Fruit fly (Drosophila melanogaster) whole organism, embryonic: Measurements from ENCODE around the gene CG46317.
A peak's percentile ranks its signal among the peaks of the same experiment; 100 is the strongest.

Source experiments
- BEAF-32 ChIP-seq: fragments of 200-800 bp; sonication (Bioruptor generic); optimal IDR thresholded peaks from 3 replicates; lab custom pipeline; 2017; ENCODE audit warnings: missing biosample characterization, missing genetic modification characterization, mild to moderate bottlenecking, moderate library complexity, missing genetic modification reagents
- Bdp1 ChIP-seq: fragments of 200-800 bp; sonication (Bioruptor generic); optimal IDR thresholded peaks from 3 replicates; lab custom pipeline; 2016; ENCODE audit warnings: missing biosample characterization, missing genetic modification characterization
- CG11456 ChIP-seq: fragments of 200-800 bp; sonication (Bioruptor generic); IDR thresholded peaks from 3 replicates; pipeline ENCODE4 v1.3.6; 2022; ENCODE audit warnings: missing biosample characterization, missing genetic modification characterization
- CG1233 ChIP-seq: fragments of 200-800 bp; sonication (Bioruptor generic); optimal IDR thresholded peaks from 4 replicates; lab custom pipeline; 2018; ENCODE audit warnings: missing biosample characterization, mild to moderate bottlenecking, missing genetic modification characterization
- CG14014 ChIP-seq: fragments of 200-800 bp; sonication (Bioruptor generic); IDR thresholded peaks from 2 replicates; pipeline ENCODE4 v1.3.6; 2022; ENCODE audit warnings: missing biosample characterization, missing genetic modification characterization
- CG15696 ChIP-seq: fragments of 200-800 bp; sonication (Bioruptor generic); optimal IDR thresholded peaks from 2 replicates; lab custom pipeline; 2019; ENCODE audit warnings: missing biosample characterization, mild to moderate bottlenecking, missing genetic modification characterization, moderate library complexity
- CG17612 ChIP-seq: fragments of 200-800 bp; sonication (Bioruptor generic); IDR thresholded peaks from 2 replicates; pipeline ENCODE4 v1.3.6; 2022; ENCODE audit warnings: missing biosample characterization, missing genetic modification characterization
- CG17829 ChIP-seq: fragments of 200-800 bp; optimal IDR thresholded peaks from 2 replicates; lab custom pipeline; 2019; ENCODE audit warnings: missing biosample characterization, mild to moderate bottlenecking, missing genetic modification characterization, moderate library complexity
- CG1832 ChIP-seq: fragments of 200-800 bp; sonication (Bioruptor generic); optimal IDR thresholded peaks from 2 replicates; lab custom pipeline; 2017; ENCODE audit warnings: missing biosample characterization, mild to moderate bottlenecking, missing genetic modification characterization, inconsistent platforms
- CG2678 ChIP-seq: fragments of 200-800 bp; sonication (Bioruptor generic); optimal IDR thresholded peaks from 3 replicates; lab custom pipeline; 2019; ENCODE audit warnings: missing biosample characterization, mild to moderate bottlenecking, missing genetic modification characterization, moderate library complexity
- CG30403 ChIP-seq: fragments of 200-800 bp; sonication (Bioruptor generic); optimal IDR thresholded peaks from 3 replicates; lab custom pipeline; 2016; ENCODE audit warnings: missing biosample characterization, missing genetic modification characterization
- CG3281 ChIP-seq: fragments of 200-800 bp; sonication (Bioruptor generic); optimal IDR thresholded peaks from 3 replicates; lab custom pipeline; 2017; ENCODE audit warnings: missing biosample characterization, mild to moderate bottlenecking, missing genetic modification characterization
- CG34224 ChIP-seq: fragments of 200-800 bp; sonication (Bioruptor generic); IDR thresholded peaks from 3 replicates; pipeline ENCODE4 v1.3.6; 2022; ENCODE audit warnings: missing biosample characterization, missing genetic modification characterization; ENCODE audit not compliant: partially characterized antibody
- CG3838 ChIP-seq: fragments of 200-800 bp; sonication (Bioruptor generic); optimal IDR thresholded peaks from 3 replicates; lab custom pipeline; 2016; ENCODE audit warnings: missing biosample characterization, missing genetic modification characterization
- CG4617 ChIP-seq: fragments of 200-800 bp; sonication (Bioruptor generic); optimal IDR thresholded peaks from 3 replicates; lab custom pipeline; 2016; ENCODE audit warnings: missing biosample characterization, missing genetic modification characterization, borderline replicate concordance
- CG6254 ChIP-seq: fragments of 200-800 bp; sonication (Bioruptor generic); optimal IDR thresholded peaks from 3 replicates; lab custom pipeline; 2017; ENCODE audit warnings: mild to moderate bottlenecking, missing biosample characterization, missing genetic modification reagents, missing genetic modification characterization
- CG6654 ChIP-seq: fragments of 200-800 bp; sonication (Bioruptor generic); optimal IDR thresholded peaks from 2 replicates; lab custom pipeline; 2017; ENCODE audit warnings: missing biosample characterization, mild to moderate bottlenecking, missing genetic modification characterization
- CG7839 ChIP-seq: fragments of 200-800 bp; sonication (Bioruptor generic); optimal IDR thresholded peaks from 3 replicates; lab custom pipeline; 2018; ENCODE audit warnings: missing biosample characterization, mild to moderate bottlenecking, missing genetic modification characterization, moderate library complexity
- CG8281 ChIP-seq: fragments of 200-800 bp; sonication (Bioruptor generic); optimal IDR thresholded peaks from 2 replicates; lab custom pipeline; 2018; ENCODE audit warnings: missing biosample characterization, mild to moderate bottlenecking, missing genetic modification characterization, moderate library complexity
- CG9797 ChIP-seq: fragments of 200-800 bp; sonication (Bioruptor generic); optimal IDR thresholded peaks from 3 replicates; lab custom pipeline; 2018; ENCODE audit warnings: missing biosample characterization, mild to moderate bottlenecking, missing genetic modification characterization
- Dip3 ChIP-seq: fragments of 200-800 bp; sonication (Bioruptor generic); optimal IDR thresholded peaks from 3 replicates; lab custom pipeline; 2016; ENCODE audit warnings: missing biosample characterization, missing genetic modification characterization
- Hr39 ChIP-seq: fragments of >200 bp; optimal IDR thresholded peaks from 2 replicates; lab custom pipeline; 2017
- Mrtf ChIP-seq: fragments of 200-800 bp; sonication (Bioruptor generic); IDR thresholded peaks from 3 replicates; pipeline ENCODE4 v1.3.6; 2022; ENCODE audit warnings: missing biosample characterization, missing genetic modification characterization
- PHDP ChIP-seq: fragments of 200-800 bp; sonication (Bioruptor generic); optimal IDR thresholded peaks from 3 replicates; lab custom pipeline; 2018; ENCODE audit warnings: missing biosample characterization, mild to moderate bottlenecking, missing genetic modification characterization, moderate library complexity
- Ptx1 ChIP-seq: fragments of 200-800 bp; sonication (Bioruptor generic); IDR thresholded peaks from 2 replicates; pipeline ENCODE4 v1.3.6; 2022; ENCODE audit warnings: missing biosample characterization, missing genetic modification characterization
- Rx ChIP-seq: fragments of 200-800 bp; sonication (Bioruptor generic); IDR thresholded peaks from 2 replicates; pipeline ENCODE4 v1.3.6; 2022; ENCODE audit warnings: missing biosample characterization, missing genetic modification characterization
- Six4 ChIP-seq: fragments of 200-800 bp; sonication (Bioruptor generic); optimal IDR thresholded peaks from 2 replicates; lab custom pipeline; 2016; ENCODE audit warnings: missing biosample characterization, missing genetic modification characterization
- Sox102F ChIP-seq: fragments of 200-800 bp; sonication (Bioruptor generic); optimal IDR thresholded peaks from 2 replicates; lab custom pipeline; 2018; ENCODE audit warnings: missing biosample characterization, mild to moderate bottlenecking, missing genetic modification characterization, moderate library complexity
- bowl ChIP-seq: fragments of 200-800 bp; sonication (Bioruptor generic); IDR thresholded peaks from 2 replicates; pipeline ENCODE4 v1.3.6; 2022; ENCODE audit warnings: missing biosample characterization, missing genetic modification characterization
- chn ChIP-seq: fragments of 200-800 bp; sonication (Bioruptor generic); optimal IDR thresholded peaks from 2 replicates; lab custom pipeline; 2016; ENCODE audit warnings: missing biosample characterization, missing genetic modification characterization
- cwo ChIP-seq: fragments of 200-800 bp; sonication (Bioruptor generic); optimal IDR thresholded peaks from 3 replicates; lab custom pipeline; 2017; ENCODE audit warnings: missing biosample characterization, missing genetic modification characterization, mild to moderate bottlenecking, moderate library complexity, missing genetic modification reagents
- gem ChIP-seq: fragments of 200-800 bp; sonication (Bioruptor generic); optimal IDR thresholded peaks from 2 replicates; lab custom pipeline; 2019; ENCODE audit warnings: missing biosample characterization, mild to moderate bottlenecking, missing genetic modification characterization, moderate library complexity
- gsb ChIP-seq: fragments of 200-800 bp; sonication (Bioruptor generic); IDR thresholded peaks from 2 replicates; pipeline ENCODE4 v1.3.6; 2022; ENCODE audit warnings: missing biosample characterization, missing genetic modification characterization
- hb ChIP-seq: fragments of 200-800 bp; sonication (Bioruptor generic); IDR thresholded peaks from 3 replicates; pipeline ENCODE4 v1.3.6; 2022; ENCODE audit warnings: missing biosample characterization, missing genetic modification characterization; ENCODE audit not compliant: partially characterized antibody
- jigr1 ChIP-seq: fragments of 200-800 bp; sonication (Bioruptor generic); IDR thresholded peaks from 3 replicates; pipeline ENCODE4 v1.3.6; 2022; ENCODE audit warnings: missing biosample characterization, missing genetic modification characterization
- kah ChIP-seq: fragments of 200-800 bp; sonication (Bioruptor generic); optimal IDR thresholded peaks from 2 replicates; lab custom pipeline; 2018; ENCODE audit warnings: missing biosample characterization, mild to moderate bottlenecking, missing genetic modification characterization
- lab ChIP-seq: fragments of 200-800 bp; sonication (Bioruptor generic); optimal IDR thresholded peaks from 3 replicates; lab custom pipeline; 2017; ENCODE audit warnings: missing biosample characterization, missing genetic modification characterization, mild to moderate bottlenecking, moderate library complexity, missing genetic modification reagents
- maf-S ChIP-seq: fragments of 200-800 bp; sonication (Bioruptor generic); optimal IDR thresholded peaks from 2 replicates; lab custom pipeline; 2016; ENCODE audit warnings: missing biosample characterization, missing genetic modification characterization
- mld ChIP-seq: fragments of 200-800 bp; sonication (Bioruptor generic); IDR thresholded peaks from 3 replicates; pipeline ENCODE4 v1.3.6; 2022; ENCODE audit warnings: missing biosample characterization, missing genetic modification characterization; ENCODE audit not compliant: partially characterized antibody
- onecut ChIP-seq: fragments of 200-800 bp; sonication (Bioruptor generic); IDR thresholded peaks from 2 replicates; pipeline ENCODE4 v1.3.6; 2022; ENCODE audit warnings: missing biosample characterization, missing genetic modification characterization
- otp ChIP-seq: fragments of 200-800 bp; sonication (Bioruptor generic); IDR thresholded peaks from 3 replicates; pipeline ENCODE4, ENCODE4 v1.3.6; 2022; ENCODE audit warnings: missing biosample characterization, missing genetic modification characterization
- pan ChIP-seq, 4 experiments: fragments of >200 bp in 3 of 4; fragments of 200-800 bp in 1 of 4; sonication (Bioruptor generic) in 1 of 4; optimal IDR thresholded peaks in 3 of 4; IDR thresholded peaks in 1 of 4; 2 replicates each; pipeline versions ENCODE4 v1.3.6 to Lab custom; 2017 to 2022; ENCODE audit warnings: missing biosample characterization in 2 of 4, missing genetic modification characterization in 2 of 4, mixed read lengths in 1 of 4
- pho ChIP-seq: fragments of 200-800 bp; sonication (Bioruptor generic); optimal IDR thresholded peaks from 2 replicates; lab custom pipeline; 2016; ENCODE audit warnings: missing biosample characterization, missing genetic modification characterization
- pros ChIP-seq: fragments of 200-800 bp; sonication (Bioruptor generic); optimal IDR thresholded peaks from 3 replicates; lab custom pipeline; 2019; ENCODE audit warnings: missing biosample characterization, mild to moderate bottlenecking, missing genetic modification characterization, moderate library complexity
- ranshi ChIP-seq: fragments of 200-800 bp; sonication (Bioruptor generic); IDR thresholded peaks from 2 replicates; pipeline ENCODE4 v1.3.6; 2022; ENCODE audit warnings: missing biosample characterization, missing genetic modification characterization
- sd ChIP-seq: fragments of 200-800 bp; sonication (Bioruptor generic); optimal IDR thresholded peaks from 3 replicates; lab custom pipeline; 2018; ENCODE audit warnings: missing biosample characterization, mild to moderate bottlenecking, missing genetic modification characterization, moderate library complexity
- sens ChIP-seq: fragments of 200-800 bp; sonication (Bioruptor generic); peaks from one replicate; lab custom pipeline; 2016; ENCODE audit warnings: missing biosample characterization, missing genetic modification characterization
- sens-2 ChIP-seq: fragments of 200-800 bp; sonication (Bioruptor generic); IDR thresholded peaks from 2 replicates; pipeline ENCODE4 v1.3.6; 2022; ENCODE audit warnings: missing biosample characterization, missing genetic modification characterization
- tap ChIP-seq: fragments of 200-800 bp; optimal IDR thresholded peaks from 3 replicates; lab custom pipeline; 2019; ENCODE audit warnings: missing biosample characterization, mild to moderate bottlenecking, missing genetic modification characterization, moderate library complexity
- tgo ChIP-seq: fragments of 200-800 bp; sonication (Bioruptor generic); IDR thresholded peaks from 3 replicates; pipeline ENCODE4 v1.3.6; 2022; ENCODE audit warnings: missing biosample characterization, missing genetic modification characterization

Gene CG46317

DNA sequence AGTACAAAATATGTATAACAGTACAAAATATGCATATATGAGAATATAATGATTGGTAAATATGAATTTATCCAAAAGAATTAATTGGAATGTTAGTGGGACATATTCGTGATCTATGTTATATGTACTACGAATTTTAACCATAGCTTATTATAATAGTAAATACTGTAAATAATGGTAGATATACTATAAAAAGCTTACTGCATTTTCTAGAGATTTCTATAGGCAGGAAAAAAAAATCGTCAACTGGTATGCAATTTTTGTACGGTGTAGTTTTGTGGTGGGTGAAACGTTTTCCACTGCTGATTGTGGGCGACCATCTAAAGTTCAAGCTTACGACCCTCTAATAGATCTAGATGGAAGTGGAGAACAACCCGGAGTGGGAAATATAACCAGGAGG lies 44.2 kb upstream of the CG46317 start (continued):
- TF ChIP-seq Mrtf (GFP tag; lab: Robert Waterston, UW) (no peak), kah (no peak), mld (GFP tag; lab: Robert Waterston, UW) (no peak), chn (GFP tag; lab: Kevin White, UChicago) (no peak), CG15696 (tag; lab: Kevin White, UChicago) (no peak), CG8281 (tag; lab: Kevin White, UChicago) (no peak), CG17612 (GFP tag; lab: Robert Waterston, UW) (no peak), bowl (GFP tag; lab: Robert Waterston, UW) (no peak), lab (GFP tag; lab: Kevin White, UChicago) (peak; percentile 1), PHDP (tag; lab: Kevin White, UChicago) (no peak), CG17829 (no peak), tgo (GFP tag; lab: Robert Waterston, UW) (no peak), otp (GFP tag; lab: Robert Waterston, UW) (no peak), Six4 (GFP tag; lab: Kevin White, UChicago) (no peak), Ptx1 (GFP tag; lab: Robert Waterston, UW) (no peak), CG14014 (GFP tag; lab: Robert Waterston, UW) (0 out of 2 replicates have a peak, but pooled peaks have one; percentile 21), CG30403 (GFP tag; lab: Kevin White, UChicago) (peak; percentile 8), jigr1 (GFP tag; lab: Robert Waterston, UW) (no peak), Rx (GFP tag; lab: Robert Waterston, UW) (no peak), ranshi (GFP tag; lab: Robert Waterston, UW) (no peak), gem (tag; lab: Kevin White, UChicago) (peak; percentile 42), CG3838 (GFP tag; lab: Kevin White, UChicago) (no peak), CG2678 (tag; lab: Kevin White, UChicago) (peak; percentile 18), CG1233 (GFP tag; lab: Kevin White, UChicago) (no peak), tap (no peak), Dip3 (GFP tag; lab: Kevin White, UChicago) (no peak), CG7839 (tag; lab: Kevin White, UChicago) (peak; percentile 2), Sox102F (peak; percentile 12), CG6254 (GFP tag; lab: Kevin White, UChicago) (no peak), sens (GFP tag; lab: Kevin White, UChicago) (no peak), CG4617 (no peak), pan (optimal IDR thresholded peaks at IDR 0.05; lab: Kevin White, UChicago) (no peak), pan (GFP tag; optimal IDR thresholded peaks at IDR 0.05 in 1 of 2, IDR thresholded peaks at IDR 0.05 in 1 of 2) (no peak), sens-2 (GFP tag; lab: Robert Waterston, UW) (no peak)

DNA sequence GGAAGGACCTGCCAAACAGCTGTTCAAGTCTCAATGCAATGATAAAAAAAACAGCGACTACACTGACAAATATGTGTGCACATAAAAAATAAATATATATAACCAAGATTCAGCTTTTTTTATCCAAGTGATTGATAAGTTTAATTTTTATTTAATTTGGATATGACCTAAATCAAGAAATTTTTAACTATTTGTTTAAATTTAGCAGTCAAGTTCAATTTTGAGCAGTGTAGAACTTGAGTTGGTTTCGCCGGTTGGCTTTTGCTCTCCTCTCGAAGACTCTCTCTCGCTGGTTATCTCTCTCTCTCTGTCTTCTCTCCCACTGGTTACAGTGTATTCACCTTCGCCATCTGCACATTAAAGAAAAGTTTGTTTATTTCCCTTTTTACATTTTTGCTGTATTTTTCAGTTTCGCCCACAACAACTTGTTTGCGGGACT lies 43.0 kb upstream of the CG46317 start:
- peak; percentile 75 for TF ChIP-seq CG15696 (tag; lab: Kevin White, UChicago)
- TF ChIP-seq CG11456 (GFP tag; lab: Robert Waterston, UW) = peak; percentile 81
- TF ChIP-seq gsb (GFP tag; lab: Robert Waterston, UW) = peak; percentile 74
- TF ChIP-seq CG9797 (GFP tag; lab: Kevin White, UChicago) = no peak
- no peak for TF ChIP-seq CG1832 (GFP tag; lab: Kevin White, UChicago)
- TF ChIP-seq Bdp1 (GFP tag; lab: Kevin White, UChicago) = peak; percentile 52
- TF ChIP-seq hb = no peak
- TF ChIP-seq pros (GFP tag; lab: Kevin White, UChicago) = no peak
- TF ChIP-seq Hr39 (lab: Kevin White, UChicago) = no peak
- TF ChIP-seq pho (GFP tag; lab: Kevin White, UChicago) = peak; percentile 45
- peak; percentile 86 for TF ChIP-seq cwo (GFP tag; lab: Kevin White, UChicago)
- TF ChIP-seq CG34224 (GFP tag; lab: Robert Waterston, UW) = no peak
- peak; percentile 47 for TF ChIP-seq sd (tag; lab: Kevin White, UChicago)
- TF ChIP-seq pan (optimal IDR thresholded peaks at IDR 0.05; lab: Kevin White, UChicago) = no peak
- TF ChIP-seq pan (GFP tag; optimal IDR thresholded peaks at IDR 0.05 in 1 of 2, IDR thresholded peaks at IDR 0.05 in 1 of 2) = peak in 1 of 2 experiments; percentile 93
- TF ChIP-seq onecut (GFP tag; lab: Robert Waterston, UW) = peak; percentile 71
- peak; percentile 95 for TF ChIP-seq gem (tag; lab: Kevin White, UChicago)
- TF ChIP-seq maf-S (GFP tag; lab: Kevin White, UChicago) = peak; percentile 67
- TF ChIP-seq BEAF-32 (GFP tag; lab: Kevin White, UChicago) = no peak
- peak; percentile 88 for TF ChIP-seq CG3281 (GFP tag; lab: Kevin White, UChicago)
- peak; percentile 45 for TF ChIP-seq CG6654 (GFP tag; lab: Kevin White, UChicago)
